Worm (Caenorhabditis elegans) whole organism, early embryonic: ENCODE data around the gene rog-1.

Experiments
- B0310.2 ChIP-seq: sonication (generic microtip); optimal IDR thresholded peaks from 2 replicates; lab custom pipeline; 2016; ENCODE audit warnings: mild to moderate bottlenecking, missing genetic modification characterization, missing compliant biosample characterization
- F13C5.2 ChIP-seq: sonication (generic microtip); optimal IDR thresholded peaks from 2 replicates; lab custom pipeline; 2017; ENCODE audit warnings: mild to moderate bottlenecking, missing genetic modification characterization, inconsistent platforms, missing compliant biosample characterization
- aly-1 ChIP-seq: sonication (generic microtip); optimal IDR thresholded peaks from 2 replicates; lab custom pipeline; 2016; ENCODE audit warnings: missing genetic modification characterization, missing compliant biosample characterization
- ama-1 ChIP-seq: fragments of 150-350 bp; optimal IDR thresholded peaks from 2 replicates; lab custom pipeline; 2014
- ceh-13 ChIP-seq: fragments of 200-800 bp; sonication (Bioruptor generic); optimal IDR thresholded peaks from 2 replicates; lab custom pipeline; 2018; ENCODE audit warnings: mild to moderate bottlenecking, missing genetic modification characterization, missing compliant biosample characterization
- ceh-36 ChIP-seq: sonication (generic microtip); optimal IDR thresholded peaks from 2 replicates; lab custom pipeline; 2016; ENCODE audit warnings: missing genetic modification characterization, inconsistent platforms, missing compliant biosample characterization
- ets-7 ChIP-seq: sonication (generic microtip); optimal IDR thresholded peaks from 2 replicates; lab custom pipeline; 2016; ENCODE audit warnings: missing genotype, missing genetic modification characterization, missing compliant biosample characterization
- flt-1 ChIP-seq: fragments of 200-800 bp; sonication (Bioruptor generic); IDR thresholded peaks from 2 replicates; pipeline ENCODE4 v1.3.6; 2022; ENCODE audit warnings: missing genetic modification characterization, missing compliant biosample characterization
- hmbx-1 ChIP-seq: sonication (generic microtip); optimal IDR thresholded peaks from 2 replicates; lab custom pipeline; 2016; ENCODE audit warnings: mild to moderate bottlenecking, missing genetic modification characterization, missing compliant biosample characterization
- hmg-4 ChIP-seq: fragments of 200-800 bp; sonication (Bioruptor generic); optimal IDR thresholded peaks from 2 replicates; lab custom pipeline; 2018; ENCODE audit warnings: mild to moderate bottlenecking, missing genetic modification characterization, missing compliant biosample characterization
- hnd-1 ChIP-seq: sonication (generic microtip); optimal IDR thresholded peaks from 2 replicates; lab custom pipeline; 2016; ENCODE audit warnings: missing genetic modification characterization, missing compliant biosample characterization
- pes-1 ChIP-seq: fragments of 200-800 bp; sonication (Bioruptor generic); IDR thresholded peaks from 2 replicates; pipeline ENCODE4 v1.3.6; 2022; ENCODE audit warnings: missing genetic modification reagents, missing genetic modification characterization, missing compliant biosample characterization
- scrt-1 ChIP-seq: fragments of 200-800 bp; sonication (Bioruptor generic); IDR thresholded peaks from 2 replicates; pipeline ENCODE4 v1.3.6; 2022; ENCODE audit warnings: missing genetic modification characterization, missing compliant biosample characterization
- sea-1 ChIP-seq: fragments of 200-800 bp; sonication (Bioruptor generic); conservative IDR thresholded peaks from 2 replicates; pipeline ENCODE4 v1.3.6; 2022; ENCODE audit warnings: missing genetic modification characterization, missing compliant biosample characterization
- tbx-11 ChIP-seq: fragments of 200-800 bp; sonication (Bioruptor generic); IDR thresholded peaks from 2 replicates; pipeline ENCODE4 v1.3.6; 2022; ENCODE audit warnings: missing genetic modification characterization, missing compliant biosample characterization
- tbx-37 ChIP-seq: fragments of 200-800 bp; sonication (Bioruptor generic); conservative IDR thresholded peaks from 2 replicates; pipeline ENCODE4 v1.3.6; 2022; ENCODE audit warnings: missing genetic modification reagents, missing genetic modification characterization, missing compliant biosample characterization
- tra-4 ChIP-seq: sonication (generic microtip); optimal IDR thresholded peaks from 2 replicates; lab custom pipeline; 2017; ENCODE audit warnings: missing genetic modification characterization, missing compliant biosample characterization

The rog-1 gene

DNA sequence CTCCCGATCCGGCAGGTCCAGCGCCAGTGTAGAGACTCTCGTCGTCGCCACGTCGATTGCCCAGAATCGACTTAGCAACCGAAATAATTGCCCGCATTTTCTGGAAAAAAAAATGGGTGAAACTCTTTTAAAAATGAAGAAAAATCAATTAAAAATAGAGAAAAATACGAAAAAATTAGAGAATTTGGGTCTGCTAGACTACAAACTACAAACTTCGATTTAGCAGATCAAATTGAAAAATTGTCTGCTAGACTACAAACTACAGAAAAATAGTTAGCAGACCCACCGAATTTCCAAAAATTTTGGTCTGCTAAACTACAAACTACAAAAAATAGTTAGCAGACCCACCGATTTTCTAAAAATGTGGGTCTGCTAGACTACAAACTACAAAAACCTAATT lies at the start of gene rog-1:
rog-1 (minus strand) TSS at position 101 of the 400 bp plus-strand sequence.
- TF ChIP-seq sea-1 (GFP tag; lab: Robert Waterston, UW) (no peak), ets-7 (tag; lab: Kevin White, UChicago) (no peak), ceh-13 (GFP tag; lab: Kevin White, UChicago) (no peak), hmg-4 (GFP tag; lab: Kevin White, UChicago) (no peak), pes-1 (no peak)

DNA sequence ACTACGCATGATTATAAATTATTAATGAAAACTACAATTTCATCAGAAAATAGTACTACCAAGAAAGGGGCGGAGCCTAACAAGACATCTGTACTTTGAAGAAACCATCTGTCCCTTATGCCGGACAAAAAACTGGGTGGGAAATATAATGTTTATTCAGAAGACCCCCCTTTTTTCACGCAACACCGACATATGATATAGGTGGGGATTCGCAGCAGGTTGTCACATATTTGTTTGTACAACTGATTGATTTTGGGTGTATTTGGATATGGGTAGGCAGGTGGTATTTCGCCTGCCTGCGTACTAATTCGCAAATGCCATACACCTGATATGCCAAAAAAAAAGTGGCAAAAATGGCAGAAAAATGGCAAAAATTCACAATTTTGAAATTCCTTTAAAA lies 48.9 kb upstream of the rog-1 start, which contains the start of gene Y51H7C.10:
Y51H7C.10 (minus strand) TSS at position 101 of the 400 bp plus-strand sequence.
- TF ChIP-seq pes-1, result no peak
- no peak for TF ChIP-seq hnd-1 (tag; lab: Kevin White, UChicago)
- no peak for TF ChIP-seq tra-4 (tag; lab: Kevin White, UChicago)
- TF ChIP-seq tbx-37 (GFP tag; lab: Robert Waterston, UW), result no peak
- TF ChIP-seq ceh-13 (GFP tag; lab: Kevin White, UChicago), result no peak
- no peak for TF ChIP-seq scrt-1 (GFP tag; lab: Robert Waterston, UW)
- TF ChIP-seq aly-1, result no peak

- TF ChIP-seq pes-1 (no peak), aly-1 (no peak), tbx-37 (GFP tag; lab: Robert Waterston, UW) (no peak), ets-7 (tag; lab: Kevin White, UChicago) (no peak), tbx-11 (no peak), F13C5.2 (tag; lab: Kevin White, UChicago) (no peak), scrt-1 (GFP tag; lab: Robert Waterston, UW) (no peak), hmg-4 (GFP tag; lab: Kevin White, UChicago) (no peak), ceh-36 (tag; lab: Kevin White, UChicago) (no peak), flt-1 (no peak), B0310.2 (tag; lab: Kevin White, UChicago) (no peak), tra-4 (tag; lab: Kevin White, UChicago) (no peak), sea-1 (GFP tag; lab: Robert Waterston, UW) (no peak), hmbx-1 (tag; lab: Kevin White, UChicago) (no peak)
Observed at ce11 chrII:1420806-1421463, 46.1 kb upstream of the rog-1 start.

DNA sequence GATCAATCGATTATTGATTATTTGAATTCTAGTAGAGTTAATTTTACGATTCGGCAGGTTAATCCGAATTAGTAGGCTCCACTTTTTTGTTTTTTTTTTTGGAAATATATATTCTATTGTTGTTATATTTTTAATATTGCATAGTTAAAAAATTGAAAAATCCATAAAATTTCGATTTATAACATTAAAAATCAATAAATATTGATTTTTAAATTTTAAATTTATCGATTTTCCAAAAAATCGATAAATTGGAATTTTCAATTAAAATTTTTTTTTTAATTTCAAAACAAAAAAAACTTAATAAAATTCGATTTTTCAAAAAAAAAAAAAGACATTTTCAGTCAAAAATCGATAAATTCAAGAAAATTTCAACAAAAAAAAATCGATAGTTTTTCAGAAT lies 45.2 kb upstream of the rog-1 start:
- TF ChIP-seq tbx-37 (GFP tag; lab: Robert Waterston, UW) (no peak), B0310.2 (tag; lab: Kevin White, UChicago) (no peak), ama-1 (lab: Kevin White, UChicago) (no peak), hmg-4 (GFP tag; lab: Kevin White, UChicago) (no peak), sea-1 (GFP tag; lab: Robert Waterston, UW) (no peak), flt-1 (no peak), F13C5.2 (tag; lab: Kevin White, UChicago) (no peak), ets-7 (tag; lab: Kevin White, UChicago) (no peak), scrt-1 (GFP tag; lab: Robert Waterston, UW) (no peak), tbx-11 (no peak), pes-1 (no peak), tra-4 (tag; lab: Kevin White, UChicago) (no peak), ceh-13 (GFP tag; lab: Kevin White, UChicago) (no peak), hnd-1 (tag; lab: Kevin White, UChicago) (no peak), ceh-36 (tag; lab: Kevin White, UChicago) (no peak), hmbx-1 (tag; lab: Kevin White, UChicago) (no peak), aly-1 (no peak)

DNA sequence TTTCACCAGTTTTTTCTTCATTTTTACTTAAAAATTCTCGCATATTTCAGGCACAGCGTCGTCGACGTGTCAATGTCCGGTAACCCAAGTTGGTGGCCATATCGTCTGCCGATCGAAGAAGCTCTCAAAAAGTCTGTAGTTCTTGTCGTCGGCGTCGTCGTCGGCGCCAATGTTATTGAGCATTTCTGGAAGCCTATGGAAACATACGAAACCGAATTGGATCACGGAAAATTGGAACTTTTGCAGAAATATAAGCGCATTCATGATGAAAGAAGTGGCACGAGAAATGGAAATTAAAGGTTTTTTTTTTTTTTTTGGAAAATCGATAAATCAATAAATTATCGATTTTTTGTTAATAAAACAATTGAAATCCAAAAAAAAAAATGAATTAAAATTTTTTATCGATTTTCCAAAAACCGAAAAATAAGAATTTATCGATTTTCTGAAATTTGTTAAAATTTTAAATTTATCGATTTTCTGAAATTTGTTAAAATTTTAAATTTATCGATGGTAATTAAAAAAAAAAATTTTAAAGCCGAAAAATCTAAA lies 37.6 kb upstream of the rog-1 start, which contains the start of gene alkb-1:
alkb-1 (plus strand) TSS at position 51 of the 549 bp plus-strand sequence.
- no peak for TF ChIP-seq hmg-4 (GFP tag; lab: Kevin White, UChicago)
- TF ChIP-seq ceh-13 (GFP tag; lab: Kevin White, UChicago), result no peak
- no peak for TF ChIP-seq flt-1
- no peak for TF ChIP-seq sea-1 (GFP tag; lab: Robert Waterston, UW)
- TF ChIP-seq B0310.2 (tag; lab: Kevin White, UChicago), result no peak
- no peak for TF ChIP-seq scrt-1 (GFP tag; lab: Robert Waterston, UW)
- TF ChIP-seq hnd-1 (tag; lab: Kevin White, UChicago), result no peak
- no peak for TF ChIP-seq ets-7 (tag; lab: Kevin White, UChicago)
- no peak for TF ChIP-seq tbx-37 (GFP tag; lab: Robert Waterston, UW)

DNA sequence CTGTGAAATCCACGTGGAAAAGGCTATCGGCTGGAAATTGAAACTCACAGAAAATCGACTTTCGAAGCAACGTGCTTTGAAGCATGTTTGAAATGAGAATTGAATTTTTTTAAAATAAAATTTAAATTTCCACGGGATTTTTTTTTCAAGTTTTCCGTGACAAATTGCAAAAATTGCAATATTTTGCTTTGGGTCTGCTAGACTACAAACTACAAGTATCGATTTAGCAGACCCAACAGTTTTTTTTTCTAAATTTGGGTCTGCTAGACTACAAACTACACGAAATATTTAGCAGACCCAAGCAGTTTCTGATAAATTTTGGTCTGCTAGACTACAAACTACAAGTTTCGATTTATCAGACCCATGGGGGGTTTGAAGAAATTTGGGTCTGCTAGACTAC lies 36.6 kb upstream of the rog-1 start, which contains the start of gene Y51H7C.9:
Y51H7C.9 (minus strand) TSS at position 101 of the 400 bp plus-strand sequence.
- TF ChIP-seq hnd-1 (tag; lab: Kevin White, UChicago), result no peak
- no peak for TF ChIP-seq ama-1 (lab: Kevin White, UChicago)
- TF ChIP-seq F13C5.2 (tag; lab: Kevin White, UChicago), result no peak
- TF ChIP-seq B0310.2 (tag; lab: Kevin White, UChicago), result no peak
- TF ChIP-seq tra-4 (tag; lab: Kevin White, UChicago), result no peak
- no peak for TF ChIP-seq tbx-11
- no peak for TF ChIP-seq ceh-36 (tag; lab: Kevin White, UChicago)

DNA sequence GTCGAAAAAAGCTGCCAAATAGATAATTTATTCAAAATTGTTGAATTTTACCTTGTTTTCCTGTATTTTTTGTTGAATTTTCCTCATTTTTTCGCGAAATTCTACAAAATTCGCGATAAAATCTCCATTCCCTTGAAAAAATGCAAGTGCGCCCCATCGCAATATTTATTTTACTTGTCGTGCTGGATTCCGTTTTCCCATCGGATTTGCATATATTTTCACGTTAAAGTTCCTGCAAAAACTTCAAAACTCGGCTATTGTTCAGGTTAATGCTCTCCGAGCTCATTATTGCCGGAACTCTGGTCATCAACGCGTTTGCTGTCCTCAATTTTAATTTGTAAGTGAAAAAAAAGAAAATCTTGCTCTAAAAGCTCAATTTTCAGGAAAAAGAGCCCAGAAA lies 28.3 kb upstream of the rog-1 start, which contains the start of the genes Y51H7C.41 and cogc-4:
Y51H7C.41 (plus strand) TSS at position 266 of the 400 bp plus-strand sequence.
cogc-4 (plus strand) TSS at position 386 of the 400 bp plus-strand sequence.
- TF ChIP-seq tbx-11 (no peak), ceh-36 (tag; lab: Kevin White, UChicago) (no peak), ama-1 (lab: Kevin White, UChicago) (no peak), tra-4 (tag; lab: Kevin White, UChicago) (no peak), scrt-1 (GFP tag; lab: Robert Waterston, UW) (no peak), hnd-1 (tag; lab: Kevin White, UChicago) (no peak), aly-1 (no peak), ceh-13 (GFP tag; lab: Kevin White, UChicago) (no peak), sea-1 (GFP tag; lab: Robert Waterston, UW) (no peak), tbx-37 (GFP tag; lab: Robert Waterston, UW) (no peak), hmbx-1 (tag; lab: Kevin White, UChicago) (no peak), hmg-4 (GFP tag; lab: Kevin White, UChicago) (no peak), pes-1 (no peak), ets-7 (tag; lab: Kevin White, UChicago) (no peak), B0310.2 (tag; lab: Kevin White, UChicago) (no peak)
